Worm (Caenorhabditis elegans): ENCODE data around the gene dop-1.

The dop-1 gene

DNA sequence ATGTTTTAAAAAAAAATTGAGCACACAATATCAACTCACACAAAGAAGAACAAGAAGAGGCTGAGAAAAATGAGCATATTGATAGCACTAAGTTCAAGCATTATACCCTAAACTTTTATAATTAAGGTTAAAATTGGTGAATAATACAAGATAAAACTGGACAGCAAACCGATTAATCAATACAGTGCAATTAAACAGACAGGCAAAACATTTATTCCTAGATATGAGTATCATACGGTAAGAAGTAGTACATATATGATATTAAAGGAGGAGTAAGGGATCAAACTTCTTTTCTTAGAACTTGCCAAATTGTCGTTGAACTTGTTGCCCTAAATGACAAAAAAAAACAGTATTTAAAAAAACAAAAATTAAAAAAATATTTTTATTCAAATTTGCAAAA lies 46.7 kb downstream of the dop-1 start, which contains the start of gene R160.14:
Gene R160.14, minus strand, starts transcription at position 101 of the 400 bp plus-strand sequence.
- no peak for TF ChIP-seq ZK546.5 (tag; optimal IDR thresholded peaks at IDR 0.05)
- no peak for TF ChIP-seq lin-15B (tag; optimal IDR thresholded peaks at IDR 0.05)
- no peak for TF ChIP-seq nfya-1 (tag; optimal IDR thresholded peaks at IDR 0.05; ENCODE audit: insufficient read depth)
- no peak for TF ChIP-seq fkh-2 (tag; optimal IDR thresholded peaks at IDR 0.05)
- TF ChIP-seq R02D3.7 (tag; optimal IDR thresholded peaks at IDR 0.05), result no peak
- TF ChIP-seq nhr-11 (tag; optimal IDR thresholded peaks at IDR 0.05), result no peak
- TF ChIP-seq tbx-2 (tag; optimal IDR thresholded peaks at IDR 0.05), result no peak
- no peak for TF ChIP-seq ztf-11 (tag; optimal IDR thresholded peaks at IDR 0.05)
- TF ChIP-seq unc-62 (GFP tag; optimal IDR thresholded peaks at IDR 0.05), result no peak
- no peak for TF ChIP-seq pqm-1 (tag; optimal IDR thresholded peaks at IDR 0.05)
- TF ChIP-seq nhr-67 (tag; optimal IDR thresholded peaks at IDR 0.05), result no peak
- TF ChIP-seq nhr-76 (tag; optimal IDR thresholded peaks at IDR 0.05), result no peak
- TF ChIP-seq nhr-77 (tag; optimal IDR thresholded peaks at IDR 0.05), result no peak
- TF ChIP-seq lin-39 (tag; optimal IDR thresholded peaks at IDR 0.05), result no peak
- no peak for TF ChIP-seq ceh-28 (tag; optimal IDR thresholded peaks at IDR 0.05)
- no peak for TF ChIP-seq unc-39 (tag; optimal IDR thresholded peaks at IDR 0.05)
- no peak for TF ChIP-seq jun-1 (tag; optimal IDR thresholded peaks at IDR 0.05)
- TF ChIP-seq nhr-23 (tag; optimal IDR thresholded peaks at IDR 0.05), result no peak
- no peak for TF ChIP-seq sea-2 (GFP tag; optimal IDR thresholded peaks at IDR 0.05)
- TF ChIP-seq elt-2 (tag; optimal IDR thresholded peaks at IDR 0.05), result no peak

DNA sequence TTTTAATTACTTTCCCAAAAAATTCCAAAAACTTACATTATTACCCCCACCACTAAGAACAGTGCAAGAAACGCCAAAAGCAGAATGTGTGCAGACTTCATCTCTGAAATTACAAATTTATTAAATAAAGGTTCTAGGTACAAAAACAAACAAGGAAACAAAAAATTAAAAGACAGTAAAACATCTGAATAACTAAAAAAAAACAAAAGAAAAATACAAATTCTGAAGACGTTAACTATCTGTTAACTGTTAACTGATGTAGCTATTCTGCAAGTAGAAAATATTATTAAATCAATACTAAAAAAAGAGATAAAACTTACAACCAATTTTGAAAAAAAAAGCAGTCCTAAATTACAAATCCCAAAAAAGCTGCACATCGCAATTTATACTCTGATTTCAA lies 47.2 kb downstream of the dop-1 start, which contains the start of gene R160.13:
Gene R160.13, minus strand, starts transcription at position 101 of the 400 bp plus-strand sequence.
- no peak for TF ChIP-seq ZK546.5 (tag; optimal IDR thresholded peaks at IDR 0.05)
- no peak for TF ChIP-seq lin-39 (tag; optimal IDR thresholded peaks at IDR 0.05)
- no peak for TF ChIP-seq fkh-10 (GFP tag; optimal IDR thresholded peaks at IDR 0.05)
- TF ChIP-seq ceh-9 (tag; optimal IDR thresholded peaks at IDR 0.05), result no peak
- TF ChIP-seq ceh-28 (tag; optimal IDR thresholded peaks at IDR 0.05), result no peak
- no peak for TF ChIP-seq elt-3 (tag; optimal IDR thresholded peaks at IDR 0.05)
- TF ChIP-seq sea-2 (GFP tag; optimal IDR thresholded peaks at IDR 0.05), result no peak
- no peak for TF ChIP-seq nhr-23 (tag; optimal IDR thresholded peaks at IDR 0.05)
- TF ChIP-seq nfya-1 (tag; optimal IDR thresholded peaks at IDR 0.05; ENCODE audit: insufficient read depth), result no peak
- no peak for TF ChIP-seq pha-4 (tag; optimal IDR thresholded peaks at IDR 0.05)
- no peak for TF ChIP-seq ceh-16 (tag; optimal IDR thresholded peaks at IDR 0.05)
- TF ChIP-seq ceh-82 (tag; optimal IDR thresholded peaks at IDR 0.05), result no peak

DNA sequence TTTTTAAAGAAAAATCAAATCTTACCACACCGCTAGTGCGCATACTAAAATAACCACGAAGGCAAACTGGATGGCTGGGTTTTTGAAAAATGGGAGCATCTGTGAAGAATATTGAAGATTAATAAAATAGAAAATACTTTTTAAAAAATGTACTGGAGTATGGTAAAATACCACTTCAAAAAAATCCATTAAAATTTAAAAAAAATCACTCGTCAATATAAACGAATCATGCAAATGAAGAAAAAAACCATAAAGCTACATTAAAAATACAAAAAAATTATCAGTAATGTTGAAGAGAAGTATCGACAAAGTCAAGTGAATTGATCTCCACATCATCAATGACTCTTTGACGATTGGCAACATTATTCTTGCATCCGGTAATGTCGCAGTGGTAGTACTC lies 47.9 kb downstream of the dop-1 start, which contains the start of gene R160.5:
Gene R160.5, minus strand, starts transcription at position 101 of the 400 bp plus-strand sequence.
- TF ChIP-seq jun-1 (tag; optimal IDR thresholded peaks at IDR 0.05), result no peak
- TF ChIP-seq nhr-25 (tag; optimal IDR thresholded peaks at IDR 0.05), result no peak
- TF ChIP-seq nhr-11 (tag; optimal IDR thresholded peaks at IDR 0.05), result no peak
- TF ChIP-seq hmg-11 (tag; optimal IDR thresholded peaks at IDR 0.05), result no peak
- no peak for TF ChIP-seq skn-1 (tag; optimal IDR thresholded peaks at IDR 0.05)
- no peak for TF ChIP-seq nhr-76 (tag; optimal IDR thresholded peaks at IDR 0.05)
- no peak for TF ChIP-seq elt-1 (tag; optimal IDR thresholded peaks at IDR 0.05)
- no peak for TF ChIP-seq egl-27 (tag; optimal IDR thresholded peaks at IDR 0.05)

DNA sequence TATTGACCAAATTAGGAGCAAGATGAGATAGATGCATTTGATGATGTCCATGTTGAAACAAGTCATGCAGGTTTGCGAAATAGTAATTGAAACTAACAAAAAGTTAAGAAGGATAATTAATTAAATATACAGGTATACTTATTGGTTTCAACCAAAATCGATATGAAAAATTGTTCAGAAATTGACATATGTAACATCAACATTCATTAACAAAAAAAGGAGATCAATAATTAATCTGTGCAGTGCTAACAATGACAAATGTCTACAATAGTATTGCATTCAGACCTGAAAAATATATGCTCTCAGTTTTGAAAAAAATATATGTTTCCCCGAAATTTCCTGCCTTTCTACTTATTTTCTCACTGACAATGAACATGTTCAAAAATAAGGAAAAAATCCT lies 49.9 kb downstream of the dop-1 start, which contains the start of gene R160.4:
Gene R160.4, minus strand, starts transcription at position 101 of the 400 bp plus-strand sequence.
- no peak for TF ChIP-seq nhr-237 (tag; optimal IDR thresholded peaks at IDR 0.05)
- no peak for TF ChIP-seq unc-39 (tag; optimal IDR thresholded peaks at IDR 0.05)
- TF ChIP-seq ceh-28 (tag; optimal IDR thresholded peaks at IDR 0.05), result no peak
- no peak for TF ChIP-seq pha-4 (tag; optimal IDR thresholded peaks at IDR 0.05)
- no peak for TF ChIP-seq fkh-10 (GFP tag; optimal IDR thresholded peaks at IDR 0.05)
- TF ChIP-seq mml-1 (tag; optimal IDR thresholded peaks at IDR 0.05), result no peak
- no peak for TF ChIP-seq egl-5 (tag; optimal IDR thresholded peaks at IDR 0.05)
- TF ChIP-seq mdl-1 (tag; optimal IDR thresholded peaks at IDR 0.05), result no peak
- no peak for TF ChIP-seq nhr-67 (tag; optimal IDR thresholded peaks at IDR 0.05)
- no peak for TF ChIP-seq nhr-76 (tag; optimal IDR thresholded peaks at IDR 0.05)
- TF ChIP-seq elt-3 (tag; optimal IDR thresholded peaks at IDR 0.05), result no peak
- no peak for TF ChIP-seq snpc-4 (tag; optimal IDR thresholded peaks at IDR 0.05)
- no peak for TF ChIP-seq pqm-1 (tag; optimal IDR thresholded peaks at IDR 0.05)
- TF ChIP-seq nfya-1 (tag; optimal IDR thresholded peaks at IDR 0.05; ENCODE audit: insufficient read depth), result no peak
- TF ChIP-seq ceh-16 (tag; optimal IDR thresholded peaks at IDR 0.05), result no peak
- TF ChIP-seq elt-2 (tag; optimal IDR thresholded peaks at IDR 0.05), result no peak
- no peak for TF ChIP-seq nhr-12 (tag; optimal IDR thresholded peaks at IDR 0.05)
- no peak for TF ChIP-seq skn-1 (tag; optimal IDR thresholded peaks at IDR 0.05)

All from whole organism, L3 larva.